Fruit fly (Drosophila melanogaster) ovary, adult (tissue): ENCODE data around the gene Tektin-C.
A peak's percentile ranks its signal among the peaks of the same experiment; 100 is the strongest.

ENCODE experiments used
- CG17801 ChIP-seq: fragments of 200-800 bp; optimal IDR thresholded peaks from 2 replicates; lab custom pipeline; 2019; ENCODE audit warnings: missing biosample characterization, mild to moderate bottlenecking, missing genetic modification characterization, moderate library complexity; ENCODE audit not compliant: partially characterized antibody

Tektin-C gene

dm6 chr3L:5823763-5824445 is 27.6 kb upstream of the Tektin-C start:
- no peak for TF ChIP-seq CG17801

dm6 chr3L:5821506-5821905 is 25.2 kb upstream of the Tektin-C start:
- no peak for TF ChIP-seq CG17801

dm6 chr3L:5820793-5821192 is 24.4 kb upstream of the Tektin-C start:
- TF ChIP-seq CG17801, result no peak

DNA sequence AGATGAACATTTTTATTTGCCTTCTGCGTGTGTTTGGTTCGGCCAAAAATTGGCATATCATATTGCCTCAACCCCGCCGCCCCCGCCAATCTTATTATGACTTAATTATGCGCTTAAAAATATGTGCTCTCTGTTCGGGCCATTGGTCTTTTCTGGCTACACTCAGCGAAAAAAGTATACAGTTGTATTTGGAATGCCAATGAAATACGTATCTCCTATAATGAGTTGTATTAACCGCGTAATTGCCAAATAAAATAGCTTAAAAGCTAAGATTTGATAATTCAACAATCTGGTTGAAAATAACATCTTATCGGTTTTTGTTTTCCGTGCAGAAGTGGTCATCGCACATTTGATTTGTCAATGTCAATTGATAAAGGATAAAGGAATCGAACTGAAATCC is 23.7 kb upstream of the Tektin-C start:
- no peak for TF ChIP-seq CG17801

- no peak for TF ChIP-seq CG17801
Measured at dm6 chr3L:5819310-5819709, 23.0 kb upstream of the Tektin-C start.

DNA sequence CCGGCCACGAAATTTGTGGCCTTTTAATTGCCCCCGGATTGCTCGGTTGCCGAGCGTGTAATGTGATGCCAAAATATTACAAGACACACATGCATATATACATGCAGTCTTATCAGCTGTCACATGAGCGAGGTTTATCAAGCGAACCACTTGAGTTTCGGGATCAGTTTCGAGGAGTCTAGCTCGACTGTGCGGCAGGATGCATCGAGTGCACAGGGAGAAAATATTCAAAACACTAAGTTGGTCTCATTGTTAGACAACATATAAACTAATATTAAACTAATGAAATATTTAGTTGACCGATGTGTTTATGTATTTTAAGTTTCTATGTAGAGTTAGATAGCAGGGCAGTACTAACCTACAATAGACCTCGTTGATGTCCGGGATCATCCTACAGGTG is 20.8 kb upstream of the Tektin-C start:
- no peak for TF ChIP-seq CG17801

- no peak for TF ChIP-seq CG17801
Measured at dm6 chr3L:5813016-5813415, 16.7 kb upstream of the Tektin-C start, which contains the start of gene mad2. Gene mad2 (minus strand): TSS chr3L:5813093.

- TF ChIP-seq CG17801, result peak; percentile 67
Measured at dm6 chr3L:5810633-5811341, 14.4 kb upstream of the Tektin-C start, which contains the start of the genes S6k and kri. Gene S6k (minus strand): TSS chr3L:5810931. Gene kri (plus strand): TSS chr3L:5810973.

dm6 chr3L:5809642-5810279 is 13.4 kb upstream of the Tektin-C start:
- TF ChIP-seq CG17801, result no peak

DNA sequence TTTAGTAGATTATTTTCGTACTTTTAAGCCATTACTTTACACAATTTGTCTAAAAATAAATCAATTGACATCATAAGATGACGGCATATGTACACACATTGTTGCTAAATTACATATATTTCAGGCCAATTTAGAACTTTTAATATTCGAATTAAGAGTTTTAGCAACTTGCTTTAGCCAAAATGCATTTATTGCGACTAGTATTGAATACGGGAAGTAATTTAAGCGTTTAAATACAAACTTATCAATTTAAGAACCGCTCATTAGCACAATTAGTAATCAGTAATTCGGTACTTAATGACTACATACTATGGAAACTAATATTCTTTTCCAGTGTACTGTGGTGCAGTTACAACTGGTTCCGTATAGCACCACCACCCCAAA is 12.8 kb upstream of the Tektin-C start:
- no peak for TF ChIP-seq CG17801

DNA sequence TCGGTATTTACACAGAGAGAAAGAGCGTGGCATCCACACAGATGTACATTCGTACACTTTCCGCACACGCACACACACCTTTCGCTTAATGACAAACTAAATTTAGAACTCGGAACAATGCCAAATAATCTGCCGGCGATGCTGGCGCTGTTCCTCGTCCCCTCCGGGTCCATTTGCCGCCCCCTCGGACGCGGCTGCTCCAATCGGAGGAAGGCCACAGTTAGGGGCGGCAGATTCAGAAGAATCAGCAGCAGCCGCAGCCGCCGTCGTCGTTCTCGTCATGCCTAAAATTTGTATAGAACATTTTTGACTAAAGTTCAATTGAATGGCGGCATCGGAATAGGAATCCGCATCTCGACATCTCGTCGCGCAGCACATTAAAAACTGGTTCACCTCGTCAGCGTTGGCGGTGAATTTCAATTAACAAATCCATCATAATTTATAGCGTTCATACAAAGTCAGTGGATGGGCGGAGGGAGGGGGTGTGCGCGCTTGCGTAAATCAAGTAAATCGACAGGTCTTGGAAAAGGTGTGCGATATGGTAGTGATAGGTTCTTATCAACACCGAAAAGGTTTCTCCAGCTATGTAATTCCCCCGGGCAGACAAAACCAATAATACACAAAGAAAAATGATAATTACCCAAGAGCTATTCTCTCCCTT is 12.3 kb upstream of the Tektin-C start:
- TF ChIP-seq CG17801, result no peak

- no peak for TF ChIP-seq CG17801
Measured at dm6 chr3L:5808101-5808433, 11.7 kb upstream of the Tektin-C start.

DNA sequence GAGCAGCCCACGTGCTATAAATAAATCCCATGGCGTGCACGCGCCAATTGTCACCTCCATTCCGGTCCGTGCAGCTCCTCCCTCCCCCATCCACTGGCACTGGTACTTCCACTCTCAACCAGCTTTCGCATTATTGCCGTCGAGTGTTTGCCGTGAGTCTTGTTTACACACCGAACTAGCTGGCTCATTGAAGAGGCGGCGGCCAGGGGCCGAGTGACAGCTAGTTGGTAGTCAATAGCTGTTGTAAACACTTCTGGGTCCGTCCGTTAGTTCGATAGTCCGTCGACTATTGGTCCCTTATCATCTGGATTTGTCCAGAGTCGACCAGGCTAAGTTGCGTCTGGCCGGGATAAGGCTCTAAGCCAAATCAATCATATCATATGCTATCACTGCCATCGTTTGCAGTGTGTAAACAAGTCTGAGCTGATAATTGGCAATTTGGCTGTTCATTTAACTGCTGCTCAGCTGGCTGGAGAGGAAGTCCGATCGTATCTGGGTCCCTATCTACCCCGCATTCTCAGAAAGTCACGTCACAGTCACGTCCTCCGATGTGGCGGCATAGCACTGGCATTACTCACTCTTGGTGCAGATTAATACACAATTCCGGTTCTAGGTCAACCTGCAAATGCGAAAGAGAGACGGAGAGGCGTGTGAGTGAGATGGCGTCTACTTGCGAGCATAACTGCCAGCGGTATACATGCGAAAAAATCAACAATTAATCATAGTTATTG is 11.2 kb upstream of the Tektin-C start:
- no peak for TF ChIP-seq CG17801

dm6 chr3L:5802733-5803132 is 6.4 kb upstream of the Tektin-C start, which contains the start of gene CG42272:
Gene CG42272 (plus strand): TSS chr3L:5803033.
- TF ChIP-seq CG17801, result no peak

dm6 chr3L:5802063-5802531 is 5.8 kb upstream of the Tektin-C start:
- no peak for TF ChIP-seq CG17801

DNA sequence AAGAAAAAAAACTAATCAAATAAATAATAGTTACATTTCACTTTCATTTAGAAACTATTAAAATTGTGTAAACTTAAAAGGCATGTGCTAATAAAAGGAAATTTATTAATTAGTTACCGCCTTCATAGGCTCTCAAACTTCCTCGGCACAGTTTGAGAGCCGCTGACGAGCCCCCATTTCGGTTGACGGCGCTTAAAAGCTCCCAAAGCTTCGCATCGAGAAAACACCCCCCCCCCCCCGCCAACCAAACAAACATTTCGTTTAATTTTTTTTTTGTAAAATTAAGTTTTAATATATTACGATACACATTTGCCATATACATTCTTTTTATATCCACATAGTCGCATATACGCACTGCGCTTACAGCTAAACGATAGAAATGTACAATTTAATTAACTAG is 931 bp upstream of the Tektin-C start:
- TF ChIP-seq CG17801, result no peak
